Worm (Caenorhabditis elegans) whole organism, young adult: ENCODE data around the gene D2096.7.
A peak's percentile ranks its signal among the peaks of the same experiment; 100 is the strongest.

Source experiments
- B0019.2 ChIP-seq: fragments of 200-800 bp; sonication (Bioruptor generic); conservative IDR thresholded peaks from 2 replicates; pipeline ENCODE4 v1.3.6; 2022; ENCODE audit warnings: missing genetic modification reagents, missing genetic modification characterization, missing compliant biosample characterization
- C17E4.6 ChIP-seq: fragments of 200-800 bp; sonication (Bioruptor generic); IDR thresholded peaks from 2 replicates; pipeline ENCODE4 v1.3.6; 2022; ENCODE audit warnings: missing genetic modification reagents, missing genetic modification characterization, missing compliant biosample characterization
- F23B12.7 ChIP-seq: sonication (generic microtip); optimal IDR thresholded peaks from 2 replicates; lab custom pipeline; 2017; ENCODE audit warnings: missing genetic modification characterization, mild to moderate bottlenecking, missing compliant biosample characterization, antibody characterized with exemption, moderate library complexity; ENCODE audit not compliant: insufficient read depth
- F33H1.4 ChIP-seq: fragments of 200-800 bp; sonication (Bioruptor generic); IDR thresholded peaks from 2 replicates; pipeline ENCODE4 v1.3.6; 2022; ENCODE audit warnings: missing genetic modification reagents, missing genetic modification characterization, missing compliant biosample characterization
- F55B11.4 ChIP-seq: sonication (generic microtip); optimal IDR thresholded peaks from 2 replicates; lab custom pipeline; 2016; ENCODE audit warnings: missing compliant biosample characterization, missing genetic modification characterization, borderline replicate concordance; ENCODE audit not compliant: insufficient read depth
- F57C9.4 ChIP-seq: sonication (generic microtip); optimal IDR thresholded peaks from 2 replicates; lab custom pipeline; 2017; ENCODE audit warnings: mild to moderate bottlenecking, missing genetic modification characterization, missing compliant biosample characterization
- T07F8.4 ChIP-seq: sonication (generic microtip); optimal IDR thresholded peaks from 2 replicates; lab custom pipeline; 2016; ENCODE audit warnings: mild to moderate bottlenecking, missing genetic modification characterization, moderate library complexity, missing compliant biosample characterization
- Y53F4B.3 ChIP-seq: fragments of 200-800 bp; sonication (Bioruptor generic); IDR thresholded peaks from 2 replicates; pipeline ENCODE4 v1.3.6; 2022; ENCODE audit warnings: missing genetic modification reagents, missing genetic modification characterization, missing compliant biosample characterization
- Y56A3A.18 ChIP-seq: fragments of 200-800 bp; sonication (Bioruptor generic); IDR thresholded peaks from 2 replicates; pipeline ENCODE4 v1.3.6; 2022; ENCODE audit warnings: missing genetic modification reagents, missing genetic modification characterization, missing compliant biosample characterization
- Y67H2A.10 ChIP-seq: fragments of 200-800 bp; sonication (Bioruptor generic); conservative IDR thresholded peaks from 2 replicates; pipeline ENCODE4 v1.3.6; 2022; ENCODE audit warnings: missing genetic modification reagents, missing genetic modification characterization, missing compliant biosample characterization
- Y79H2A.3 ChIP-seq: fragments of 200-800 bp; sonication (Bioruptor generic); conservative IDR thresholded peaks from 2 replicates; pipeline ENCODE4 v1.3.6; 2022; ENCODE audit warnings: missing genetic modification reagents, missing genetic modification characterization, missing compliant biosample characterization
- Y95B8A.8 ChIP-seq: fragments of 200-800 bp; sonication (Bioruptor generic); IDR thresholded peaks from 2 replicates; pipeline ENCODE4 v1.3.6; 2022; ENCODE audit warnings: missing genetic modification reagents, missing genetic modification characterization, missing compliant biosample characterization
- akir-1 ChIP-seq: fragments of 200-800 bp; sonication (Bioruptor generic); optimal IDR thresholded peaks from 2 replicates; lab custom pipeline; 2018; ENCODE audit warnings: mild to moderate bottlenecking, missing genetic modification characterization, moderate library complexity, missing compliant biosample characterization
- aptf-2 ChIP-seq: fragments of 200-800 bp; sonication (Bioruptor generic); conservative IDR thresholded peaks from 2 replicates; pipeline ENCODE4 v1.3.6; 2022; ENCODE audit warnings: missing genetic modification reagents, missing genetic modification characterization, missing compliant biosample characterization
- atf-7 ChIP-seq: sonication (generic microtip); optimal IDR thresholded peaks from 2 replicates; lab custom pipeline; 2017; ENCODE audit warnings: mild to moderate bottlenecking, missing genetic modification characterization, missing compliant biosample characterization
- bed-1 ChIP-seq: fragments of 200-800 bp; sonication (Bioruptor generic); IDR thresholded peaks from 2 replicates; pipeline ENCODE4 v1.3.6; 2022; ENCODE audit warnings: missing genetic modification reagents, missing genetic modification characterization, missing compliant biosample characterization
- ccch-3 ChIP-seq: fragments of 200-800 bp; sonication (Bioruptor generic); optimal IDR thresholded peaks from 2 replicates; lab custom pipeline; 2018; ENCODE audit warnings: mild to moderate bottlenecking, missing genetic modification characterization, missing compliant biosample characterization
- cebp-2 ChIP-seq: fragments of 200-800 bp; sonication (Bioruptor generic); IDR thresholded peaks from 2 replicates; pipeline ENCODE4 v1.3.6; 2022; ENCODE audit warnings: missing genetic modification characterization, missing compliant biosample characterization
- ceh-100 ChIP-seq: fragments of 200-800 bp; sonication (Bioruptor generic); IDR thresholded peaks from 2 replicates; pipeline ENCODE4 v1.3.6; 2022; ENCODE audit warnings: missing genetic modification reagents, missing genetic modification characterization, missing compliant biosample characterization
- ceh-79 ChIP-seq: sonication (generic microtip); optimal IDR thresholded peaks from 2 replicates; lab custom pipeline; 2017; ENCODE audit warnings: mild to moderate bottlenecking, missing genetic modification characterization, missing compliant biosample characterization
- dox-1 ChIP-seq: fragments of 200-800 bp; sonication (Bioruptor generic); IDR thresholded peaks from 2 replicates; pipeline ENCODE4 v1.3.6; 2022; ENCODE audit warnings: missing genetic modification reagents, missing genetic modification characterization, missing compliant biosample characterization
- egl-18 ChIP-seq: fragments of 200-800 bp; sonication (Bioruptor generic); IDR thresholded peaks from 2 replicates; pipeline ENCODE4 v1.3.6; 2022; ENCODE audit warnings: missing genetic modification reagents, missing genetic modification characterization, missing compliant biosample characterization
- ets-4 ChIP-seq: fragments of 200-800 bp; sonication (Bioruptor generic); optimal IDR thresholded peaks from 2 replicates; lab custom pipeline; 2018; ENCODE audit warnings: mild to moderate bottlenecking, missing genetic modification characterization, missing compliant biosample characterization
- gei-17 ChIP-seq: fragments of 200-800 bp; sonication (Bioruptor generic); optimal IDR thresholded peaks from 2 replicates; lab custom pipeline; 2018; ENCODE audit warnings: mild to moderate bottlenecking, missing genetic modification characterization, missing compliant biosample characterization
- hsf-1 ChIP-seq: fragments of 200-800 bp; sonication (Bioruptor generic); IDR thresholded peaks from 2 replicates; pipeline ENCODE4 v1.3.6; 2022; ENCODE audit warnings: missing genetic modification reagents, missing genetic modification characterization, missing compliant biosample characterization
- let-526 ChIP-seq: fragments of 200-800 bp; sonication (Bioruptor generic); IDR thresholded peaks from 2 replicates; pipeline ENCODE4 v1.3.6; 2022; ENCODE audit warnings: missing genetic modification reagents, missing genetic modification characterization, missing compliant biosample characterization
- lir-1 ChIP-seq: fragments of 200-800 bp; sonication (Bioruptor generic); conservative IDR thresholded peaks from 2 replicates; pipeline ENCODE4 v1.3.6; 2022; ENCODE audit warnings: missing genetic modification reagents, missing genetic modification characterization, missing compliant biosample characterization
- lsy-27 ChIP-seq: sonication (generic microtip); optimal IDR thresholded peaks from 2 replicates; lab custom pipeline; 2017; ENCODE audit warnings: missing genetic modification characterization, mild to moderate bottlenecking, missing compliant biosample characterization, antibody characterized with exemption, missing genotype, borderline replicate concordance; ENCODE audit not compliant: insufficient read depth
- madf-8 ChIP-seq: fragments of 200-800 bp; sonication (Bioruptor generic); conservative IDR thresholded peaks from 2 replicates; pipeline ENCODE4 v1.3.6; 2022; ENCODE audit warnings: missing genetic modification reagents, missing genetic modification characterization, missing compliant biosample characterization
- mel-28 ChIP-seq: sonication (generic microtip); optimal IDR thresholded peaks from 2 replicates; lab custom pipeline; 2016; ENCODE audit warnings: borderline replicate concordance, mild to moderate bottlenecking, missing genetic modification characterization, missing compliant biosample characterization
- mxl-1 ChIP-seq: sonication (generic microtip); optimal IDR thresholded peaks from 2 replicates; lab custom pipeline; 2016; ENCODE audit warnings: missing genetic modification characterization, missing compliant biosample characterization
- nfya-2 ChIP-seq: fragments of 200-800 bp; sonication (Bioruptor generic); IDR thresholded peaks from 2 replicates; pipeline ENCODE4 v1.3.6; 2022; ENCODE audit warnings: missing genetic modification reagents, missing genetic modification characterization, missing compliant biosample characterization
- nhr-179 ChIP-seq: sonication (generic microtip); optimal IDR thresholded peaks from 2 replicates; lab custom pipeline; 2016; ENCODE audit warnings: mild to moderate bottlenecking, missing genetic modification characterization, missing compliant biosample characterization
- nhr-80 ChIP-seq: sonication (generic microtip); optimal IDR thresholded peaks from 2 replicates; lab custom pipeline; 2016; ENCODE audit warnings: missing genetic modification characterization, missing compliant biosample characterization
- nhr-90 ChIP-seq: sonication (generic microtip); optimal IDR thresholded peaks from 2 replicates; lab custom pipeline; 2016; ENCODE audit warnings: missing genotype, mild to moderate bottlenecking, missing genetic modification characterization, missing compliant biosample characterization
- pbrm-1 ChIP-seq: fragments of 200-800 bp; sonication (Bioruptor generic); IDR thresholded peaks from 2 replicates; pipeline ENCODE4 v1.3.6; 2022; ENCODE audit warnings: missing genetic modification reagents, missing genetic modification characterization, missing compliant biosample characterization
- pha-4 ChIP-seq: fragments of 150-350 bp; sonication (generic microtip); optimal IDR thresholded peaks from 2 replicates; lab custom pipeline; 2014; ENCODE audit warnings: missing biosample characterization, missing genetic modification reagents, missing genetic modification characterization
- rcor-1 ChIP-seq: fragments of 200-800 bp; sonication (Bioruptor generic); IDR thresholded peaks from 2 replicates; pipeline ENCODE4 v1.3.6; 2022; ENCODE audit warnings: missing genetic modification reagents, missing genetic modification characterization, missing compliant biosample characterization
- rpc-1 ChIP-seq, 2 experiments: fragments of 150-350 bp in 1 of 2; sonication (generic microtip) in 1 of 2; optimal IDR thresholded peaks; 2 replicates each; lab custom pipeline; 2014 to 2018; ENCODE audit warnings: missing biosample characterization in 1 of 2, missing genetic modification characterization in 1 of 2, missing genetic modification reagents in 1 of 2, missing genotype in 1 of 2
- sea-2 ChIP-seq: fragments of 200-800 bp; sonication (Bioruptor generic); IDR thresholded peaks from 2 replicates; pipeline ENCODE4 v1.3.6; 2022; ENCODE audit warnings: missing genetic modification characterization, missing compliant biosample characterization
- snpc-4 ChIP-seq, 5 experiments: fragments of 150-350 bp in 1 of 5; sonication (generic microtip) in 4 of 5; optimal IDR thresholded peaks; 2 replicates each; lab custom pipeline; 2014 to 2018; ENCODE audit warnings: missing genetic modification characterization in 5 of 5, missing biosample characterization in 3 of 5, antibody characterized with exemption in 2 of 5, mild to moderate bottlenecking in 2 of 5, missing compliant biosample characterization in 2 of 5, missing genotype in 2 of 5, moderate library complexity in 2 of 5, missing genetic modification reagents in 1 of 5
- tlf-1 ChIP-seq: fragments of 200-800 bp; sonication (Bioruptor generic); optimal IDR thresholded peaks from 2 replicates; lab custom pipeline; 2018; ENCODE audit warnings: mild to moderate bottlenecking, missing genetic modification characterization, missing compliant biosample characterization
- unc-130 ChIP-seq: sonication (generic microtip); optimal IDR thresholded peaks from 2 replicates; lab custom pipeline; 2016; ENCODE audit warnings: missing genetic modification reagents, missing genetic modification characterization, missing compliant biosample characterization
- xnd-1 ChIP-seq: sonication (generic microtip); optimal IDR thresholded peaks from 2 replicates; lab custom pipeline; 2016; ENCODE audit warnings: missing genotype, missing genetic modification reagents, missing genetic modification characterization, missing compliant biosample characterization
- ztf-18 ChIP-seq: sonication (generic microtip); optimal IDR thresholded peaks from 2 replicates; lab custom pipeline; 2016; ENCODE audit warnings: missing genotype, mild to moderate bottlenecking, missing genetic modification characterization, missing compliant biosample characterization
- ztf-26 ChIP-seq: sonication (generic microtip); optimal IDR thresholded peaks from 2 replicates; lab custom pipeline; 2017; ENCODE audit warnings: missing genetic modification characterization, missing compliant biosample characterization
- ztf-28 ChIP-seq: fragments of 200-800 bp; sonication (Bioruptor generic); IDR thresholded peaks from 2 replicates; pipeline ENCODE4 v1.3.6; 2022; ENCODE audit warnings: missing genetic modification reagents, missing genetic modification characterization, missing compliant biosample characterization

The D2096.7 gene

ce11 chrIV:8375381-8375780, 2.0 kb downstream of the D2096.7 start (continued):
- TF ChIP-seq let-526 (GFP tag; lab: Robert Waterston, UW) (no peak), akir-1 (GFP tag; lab: Kevin White, UChicago) (no peak), atf-7 (tag; lab: Kevin White, UChicago) (peak; percentile 31), rcor-1 (GFP tag; lab: Robert Waterston, UW) (peak; percentile 71), nfya-2 (GFP tag; lab: Robert Waterston, UW) (no peak), lsy-27 (tag; lab: Kevin White, UChicago) (peak; percentile 71), gei-17 (GFP tag; lab: Kevin White, UChicago) (no peak), F55B11.4 (tag; lab: Kevin White, UChicago) (no peak), F33H1.4 (peak; percentile 59), F57C9.4 (tag; lab: Kevin White, UChicago) (no peak), cebp-2 (GFP tag; lab: Robert Waterston, UW) (no peak), madf-8 (GFP tag; lab: Robert Waterston, UW) (0 out of 2 replicates have a peak, but pooled peaks have one; percentile 25), hsf-1 (GFP tag; lab: Robert Waterston, UW) (no peak), egl-18 (GFP tag; lab: Robert Waterston, UW) (no peak), pha-4 (tag; lab: Kevin White, UChicago) (no peak), ccch-3 (GFP tag; lab: Kevin White, UChicago) (peak; percentile 50), Y53F4B.3 (GFP tag; lab: Robert Waterston, UW) (peak; percentile 20; the same call in 1 of the 2 replicates), ceh-100 (no peak), B0019.2 (GFP tag; lab: Robert Waterston, UW) (no peak; the same call in 1 of the 2 replicates), dox-1 (GFP tag; lab: Robert Waterston, UW) (peak; percentile 82), rpc-1 (optimal IDR thresholded peaks at IDR 0.05; lab: Kevin White, UChicago) (peak; percentile 87), rpc-1 (tag; optimal IDR thresholded peaks at IDR 0.05; lab: Kevin White, UChicago) (peak; percentile 86), mxl-1 (tag; lab: Kevin White, UChicago) (peak; percentile 76), Y79H2A.3 (GFP tag; lab: Robert Waterston, UW) (0 out of 2 replicates have a peak, but pooled peaks have one; percentile 54), bed-1 (GFP tag; lab: Robert Waterston, UW) (no peak), unc-130 (peak; percentile 85), T07F8.4 (peak; percentile 76), ztf-26 (tag; lab: Kevin White, UChicago) (peak; percentile 42), Y56A3A.18 (GFP tag; lab: Robert Waterston, UW) (0 out of 2 replicates have a peak, but pooled peaks have one; percentile 35), nhr-90 (tag; lab: Kevin White, UChicago) (peak; percentile 82), aptf-2 (GFP tag; lab: Robert Waterston, UW) (no peak), nhr-179 (tag; lab: Kevin White, UChicago) (no peak), snpc-4 (GFP tag; optimal IDR thresholded peaks at IDR 0.05; lab: Kevin White, UChicago) (peak; percentile 86), snpc-4 (tag; optimal IDR thresholded peaks at IDR 0.05; lab: Kevin White, UChicago) (peak in 3 of 4 experiments; percentile 70 to 74 (median 71)), ztf-28 (GFP tag; lab: Robert Waterston, UW) (no peak), Y67H2A.10 (GFP tag; lab: Robert Waterston, UW) (0 out of 2 replicates have a peak, but pooled peaks have one; percentile 43), lir-1 (GFP tag; lab: Robert Waterston, UW) (0 out of 2 replicates have a peak, but pooled peaks have one; percentile 45), Y95B8A.8 (peak; percentile 80), ztf-18 (tag; lab: Kevin White, UChicago) (peak; percentile 72), xnd-1 (tag; lab: Kevin White, UChicago) (no peak), tlf-1 (peak; percentile 24), ceh-79 (peak; percentile 56), ets-4 (no peak), sea-2 (GFP tag; lab: Robert Waterston, UW) (no peak), F23B12.7 (tag; lab: Kevin White, UChicago) (peak; percentile 31), mel-28 (tag; lab: Kevin White, UChicago) (no peak), pbrm-1 (peak; percentile 62; the same call in 1 of the 2 replicates), nhr-80 (tag; lab: Kevin White, UChicago) (peak; percentile 60), C17E4.6 (GFP tag; lab: Robert Waterston, UW) (peak; percentile 43; the same call in 1 of the 2 replicates)
